Fruit fly (Drosophila melanogaster): Measurements from ENCODE around the gene CG32485.
A peak's percentile ranks its signal among the peaks of the same experiment; 100 is the strongest.

The CG32485 gene

dm6 chr3L:3078398-3079155 is 28.5 kb downstream of the CG32485 start (continued):
- no peak for TF ChIP-seq rib (GFP tag; IDR thresholded peaks at IDR 0.05)
- TF ChIP-seq Sox100B (GFP tag; optimal IDR thresholded peaks at IDR 0.05), result peak; percentile 52
- TF ChIP-seq CG11398 (GFP tag; optimal IDR thresholded peaks at IDR 0.05), result no peak
- TF ChIP-seq CG31388 (GFP tag; optimal IDR thresholded peaks at IDR 0.05), result no peak
- TF ChIP-seq Rx (GFP tag; IDR thresholded peaks at IDR 0.05), result peak; percentile 9; the same call in 1 of the 2 replicates
- no peak for TF ChIP-seq dimm (GFP tag; IDR thresholded peaks at IDR 0.05)
- peak; percentile 3 for TF ChIP-seq Dek (tag; optimal IDR thresholded peaks at IDR 0.05)
- peak; percentile 83 for TF ChIP-seq crol (GFP tag; IDR thresholded peaks at IDR 0.05)
- no peak for TF ChIP-seq bigmax (GFP tag; optimal IDR thresholded peaks at IDR 0.05)
- no peak for TF ChIP-seq mam (GFP tag; optimal IDR thresholded peaks at IDR 0.05)
- peak; percentile 16 for TF ChIP-seq HmgZ (tag; optimal IDR thresholded peaks at IDR 0.05)
- no peak for TF ChIP-seq pnt (GFP tag; optimal IDR thresholded peaks at IDR 0.05)
- peak; percentile 46; the same call in 1 of the 2 replicates for TF ChIP-seq CG5953 (GFP tag; IDR thresholded peaks at IDR 0.05)
- peak; percentile 3 for TF ChIP-seq CG8388 (GFP tag; optimal IDR thresholded peaks at IDR 0.05)
- TF ChIP-seq pho (GFP tag; optimal IDR thresholded peaks at IDR 0.05), result no peak
- no peak for TF ChIP-seq gcm (GFP tag; optimal IDR thresholded peaks at IDR 0.05)
- TF ChIP-seq Hand (GFP tag; optimal IDR thresholded peaks at IDR 0.05), result no peak
- peak in 1 of 2 experiments; percentile 14 for TF ChIP-seq bsh (GFP tag; optimal IDR thresholded peaks at IDR 0.05)
- peak; percentile 27 for TF ChIP-seq Hey (tag; optimal IDR thresholded peaks at IDR 0.05)
- TF ChIP-seq exex (tag; optimal IDR thresholded peaks at IDR 0.05), result no peak
- no peak for TF ChIP-seq CG9876 (GFP tag; optimal IDR thresholded peaks at IDR 0.05)
- 0 out of 3 replicates have a peak, but pooled peaks have one; percentile 42 for TF ChIP-seq sr (GFP tag; IDR thresholded peaks at IDR 0.05)
- TF ChIP-seq aop (GFP tag; IDR thresholded peaks at IDR 0.05), result peak; percentile 58; the same call in 1 of the 2 replicates
- no peak for TF ChIP-seq yki (optimal IDR thresholded peaks at IDR 0.05)
- peak; percentile 35; the same call in 1 of the 2 replicates for TF ChIP-seq CG31441 (GFP tag; IDR thresholded peaks at IDR 0.05)
- TF ChIP-seq da (GFP tag; optimal IDR thresholded peaks at IDR 0.05), result no peak
- no peak for TF ChIP-seq B-H2 (GFP tag; optimal IDR thresholded peaks at IDR 0.05)
- no peak for TF ChIP-seq ash1 (GFP tag; optimal IDR thresholded peaks at IDR 0.05)
- TF ChIP-seq Trl (optimal IDR thresholded peaks at IDR 0.05), result no peak
- TF ChIP-seq Trl (GFP tag; optimal IDR thresholded peaks at IDR 0.05), result peak; percentile 38
- TF ChIP-seq NfI (GFP tag; optimal IDR thresholded peaks at IDR 0.05), result peak; percentile 0
- peak; percentile 56 for TF ChIP-seq CrebB (tag; optimal IDR thresholded peaks at IDR 0.05)
- peak; percentile 55 for TF ChIP-seq CG3281 (GFP tag; optimal IDR thresholded peaks at IDR 0.05)
- no peak for TF ChIP-seq CG10431 (GFP tag; optimal IDR thresholded peaks at IDR 0.05)
- TF ChIP-seq phol (tag; optimal IDR thresholded peaks at IDR 0.05), result peak; percentile 46
- no peak for TF ChIP-seq btn (GFP tag; optimal IDR thresholded peaks at IDR 0.05)
- TF ChIP-seq CG13287 (GFP tag; IDR thresholded peaks at IDR 0.05; ENCODE audit: partially characterized antibody), result no peak
- no peak for TF ChIP-seq CG10274 (GFP tag; optimal IDR thresholded peaks at IDR 0.05)
- TF ChIP-seq CG11696 (GFP tag; IDR thresholded peaks at IDR 0.05), result peak; percentile 47; the same call in 1 of the 2 replicates
- no peak for TF ChIP-seq CG12155 (GFP tag; optimal IDR thresholded peaks at IDR 0.05)
- TF ChIP-seq CG16863 (GFP tag; optimal IDR thresholded peaks at IDR 0.05), result no peak
- TF ChIP-seq CG6654 (GFP tag; optimal IDR thresholded peaks at IDR 0.05), result no peak
- TF ChIP-seq Chrac-16 (GFP tag; optimal IDR thresholded peaks at IDR 0.05), result no peak
- TF ChIP-seq eyg (GFP tag; optimal IDR thresholded peaks at IDR 0.05), result no peak
- no peak for TF ChIP-seq Pdp1 (GFP tag; optimal IDR thresholded peaks at IDR 0.05)
- peak; percentile 67 for TF ChIP-seq HHEX (GFP tag; optimal IDR thresholded peaks at IDR 0.05)
- TF ChIP-seq az2 (GFP tag; optimal IDR thresholded peaks at IDR 0.05), result peak; percentile 24
- no peak for TF ChIP-seq Neu2 (GFP tag; optimal IDR thresholded peaks at IDR 0.05; ENCODE audit: borderline replicate concordance)
- TF ChIP-seq CG11504 (tag; optimal IDR thresholded peaks at IDR 0.05), result peak; percentile 71
- peak; percentile 31 for TF ChIP-seq CG11723 (GFP tag; optimal IDR thresholded peaks at IDR 0.05)

All from whole organism, embryonic.